Worm (Caenorhabditis elegans) whole organism, late embryonic: ENCODE measurements around the gene F49H6.17.

Source experiments
- C38D4.7 ChIP-seq: fragments of 200-800 bp; sonication (Bioruptor generic); optimal IDR thresholded peaks from 2 replicates; lab custom pipeline; 2018; ENCODE audit warnings: mild to moderate bottlenecking, missing genetic modification characterization, moderate library complexity, missing compliant biosample characterization
- F13H6.1 ChIP-seq: sonication (generic microtip); optimal IDR thresholded peaks from 2 replicates; lab custom pipeline; 2016; ENCODE audit warnings: missing genetic modification characterization, missing compliant biosample characterization
- K02D7.2 ChIP-seq: sonication (generic microtip); optimal IDR thresholded peaks from 2 replicates; lab custom pipeline; 2017; ENCODE audit warnings: mild to moderate bottlenecking, missing genetic modification characterization, missing compliant biosample characterization
- K09A11.1 ChIP-seq: sonication (generic microtip); optimal IDR thresholded peaks from 2 replicates; lab custom pipeline; 2017; ENCODE audit warnings: antibody characterized with exemption, mild to moderate bottlenecking, missing genetic modification characterization, missing compliant biosample characterization; ENCODE audit not compliant: insufficient read depth
- Y22D7AL.16 ChIP-seq: sonication (generic microtip); optimal IDR thresholded peaks from 2 replicates; lab custom pipeline; 2016; ENCODE audit warnings: missing genetic modification characterization, missing compliant biosample characterization
- ama-1 ChIP-seq: fragments of 150-350 bp; optimal IDR thresholded peaks from 2 replicates; lab custom pipeline; 2014
- ceh-18 ChIP-seq: sonication (generic microtip); optimal IDR thresholded peaks from 2 replicates; lab custom pipeline; 2016; ENCODE audit warnings: missing genetic modification characterization, missing compliant biosample characterization
- ceh-2 ChIP-seq: sonication (generic microtip); optimal IDR thresholded peaks from 2 replicates; lab custom pipeline; 2016; ENCODE audit warnings: missing genotype, missing genetic modification characterization, missing compliant biosample characterization
- ceh-22 ChIP-seq: sonication (generic microtip); optimal IDR thresholded peaks from 2 replicates; lab custom pipeline; 2017; ENCODE audit warnings: missing biosample characterization, missing genetic modification characterization
- ceh-31 ChIP-seq: sonication (generic microtip); optimal IDR thresholded peaks from 2 replicates; lab custom pipeline; 2016; ENCODE audit warnings: missing genetic modification characterization, missing compliant biosample characterization
- ceh-45 ChIP-seq: fragments of 200-800 bp; sonication (Bioruptor generic); IDR thresholded peaks from 2 replicates; pipeline ENCODE4 v1.3.6; 2022; ENCODE audit warnings: missing genetic modification reagents, missing genetic modification characterization, missing compliant biosample characterization
- ceh-48 ChIP-seq: sonication (generic microtip); optimal IDR thresholded peaks from 2 replicates; lab custom pipeline; 2016; ENCODE audit warnings: missing genetic modification characterization, inconsistent platforms, missing compliant biosample characterization
- ceh-6 ChIP-seq: fragments of 200-800 bp; sonication (Bioruptor generic); optimal IDR thresholded peaks from 2 replicates; lab custom pipeline; 2018; ENCODE audit warnings: mild to moderate bottlenecking, missing genetic modification characterization, missing compliant biosample characterization
- ceh-9 ChIP-seq: sonication (generic microtip); optimal IDR thresholded peaks from 2 replicates; lab custom pipeline; 2016; ENCODE audit warnings: mild to moderate bottlenecking, missing genetic modification characterization, inconsistent platforms, missing compliant biosample characterization
- che-1 ChIP-seq: sonication (generic microtip); optimal IDR thresholded peaks from 2 replicates; lab custom pipeline; 2016; ENCODE audit warnings: mild to moderate bottlenecking, missing genetic modification characterization, missing compliant biosample characterization
- dve-1 ChIP-seq: sonication (generic microtip); optimal IDR thresholded peaks from 2 replicates; lab custom pipeline; 2017; ENCODE audit warnings: antibody characterized with exemption, mild to moderate bottlenecking, missing genetic modification characterization, missing compliant biosample characterization
- ets-4 ChIP-seq: sonication (generic microtip); optimal IDR thresholded peaks from 2 replicates; lab custom pipeline; 2016; ENCODE audit warnings: missing genetic modification characterization, missing compliant biosample characterization
- eyg-1 ChIP-seq: sonication (generic microtip); optimal IDR thresholded peaks from 2 replicates; lab custom pipeline; 2016; ENCODE audit warnings: missing genotype, missing genetic modification characterization, missing compliant biosample characterization
- fax-1 ChIP-seq: sonication (generic microtip); optimal IDR thresholded peaks from 2 replicates; lab custom pipeline; 2016; ENCODE audit warnings: missing genotype, missing genetic modification characterization, missing compliant biosample characterization
- gmeb-2 ChIP-seq: sonication (generic microtip); optimal IDR thresholded peaks from 2 replicates; lab custom pipeline; 2016; ENCODE audit warnings: missing genetic modification characterization, inconsistent platforms, missing compliant biosample characterization
- lim-6 ChIP-seq: sonication (generic microtip); optimal IDR thresholded peaks from 2 replicates; lab custom pipeline; 2016; ENCODE audit warnings: missing genetic modification characterization, missing compliant biosample characterization
- madf-2 ChIP-seq: sonication (generic microtip); optimal IDR thresholded peaks from 2 replicates; lab custom pipeline; 2017; ENCODE audit warnings: missing genetic modification characterization, missing compliant biosample characterization
- mec-3 ChIP-seq: sonication (generic microtip); optimal IDR thresholded peaks from 2 replicates; lab custom pipeline; 2016; ENCODE audit warnings: borderline replicate concordance, missing genetic modification characterization, missing compliant biosample characterization
- nhr-11 ChIP-seq: fragments of 150-350 bp; optimal IDR thresholded peaks from 2 replicates; lab custom pipeline; 2014; ENCODE audit warnings: missing biosample characterization, missing genetic modification characterization
- npax-4 ChIP-seq: sonication (generic microtip); optimal IDR thresholded peaks from 2 replicates; lab custom pipeline; 2016; ENCODE audit warnings: missing genetic modification characterization, missing compliant biosample characterization
- pax-1 ChIP-seq: fragments of 150-350 bp; optimal IDR thresholded peaks from 2 replicates; lab custom pipeline; 2014; ENCODE audit warnings: missing biosample characterization, missing genetic modification characterization
- pha-4 ChIP-seq: fragments of 150-350 bp; optimal IDR thresholded peaks from 2 replicates; lab custom pipeline; 2018; ENCODE audit warnings: missing biosample characterization, missing genetic modification reagents, missing genetic modification characterization
- pqm-1 ChIP-seq: sonication (generic microtip); optimal IDR thresholded peaks from 2 replicates; lab custom pipeline; 2016; ENCODE audit warnings: missing genetic modification characterization, missing compliant biosample characterization
- pros-1 ChIP-seq: fragments of 150-350 bp; optimal IDR thresholded peaks from 2 replicates; lab custom pipeline; 2014; ENCODE audit warnings: missing biosample characterization, missing genetic modification reagents, missing genetic modification characterization
- rnt-1 ChIP-seq: sonication (generic microtip); optimal IDR thresholded peaks from 2 replicates; lab custom pipeline; 2016; ENCODE audit warnings: missing genetic modification characterization, missing compliant biosample characterization
- tbx-2 ChIP-seq: sonication (generic microtip); optimal IDR thresholded peaks from 2 replicates; lab custom pipeline; 2016; ENCODE audit warnings: missing genetic modification characterization, missing compliant biosample characterization
- tbx-7 ChIP-seq: sonication (generic microtip); optimal IDR thresholded peaks from 2 replicates; lab custom pipeline; 2016; ENCODE audit warnings: missing genotype, missing genetic modification characterization, missing compliant biosample characterization
- unc-3 ChIP-seq, 2 experiments: fragments of 200-800 bp in 1 of 2; sonication (Bioruptor generic) in 1 of 2; sonication (generic microtip) in 1 of 2; conservative IDR thresholded peaks in 1 of 2; optimal IDR thresholded peaks in 1 of 2; 2 replicates each; pipeline versions ENCODE4 v1.3.6 to Lab custom; 2016 to 2022; ENCODE audit warnings: missing compliant biosample characterization in 2 of 2, missing genetic modification characterization in 2 of 2, missing genetic modification reagents in 1 of 2
- unc-42 ChIP-seq: sonication (generic microtip); optimal IDR thresholded peaks from 2 replicates; lab custom pipeline; 2016; ENCODE audit warnings: missing genotype, missing genetic modification characterization, missing compliant biosample characterization
- unc-55 ChIP-seq: sonication (generic microtip); optimal IDR thresholded peaks from 2 replicates; lab custom pipeline; 2017; ENCODE audit warnings: missing biosample characterization, missing genetic modification reagents, missing genetic modification characterization
- zip-5 ChIP-seq: sonication (generic microtip); optimal IDR thresholded peaks from 2 replicates; lab custom pipeline; 2016; ENCODE audit warnings: missing genetic modification characterization, missing compliant biosample characterization
- ztf-16 ChIP-seq: sonication (generic microtip); optimal IDR thresholded peaks from 2 replicates; lab custom pipeline; 2017; ENCODE audit warnings: missing genetic modification characterization, missing compliant biosample characterization

The F49H6.17 gene

DNA sequence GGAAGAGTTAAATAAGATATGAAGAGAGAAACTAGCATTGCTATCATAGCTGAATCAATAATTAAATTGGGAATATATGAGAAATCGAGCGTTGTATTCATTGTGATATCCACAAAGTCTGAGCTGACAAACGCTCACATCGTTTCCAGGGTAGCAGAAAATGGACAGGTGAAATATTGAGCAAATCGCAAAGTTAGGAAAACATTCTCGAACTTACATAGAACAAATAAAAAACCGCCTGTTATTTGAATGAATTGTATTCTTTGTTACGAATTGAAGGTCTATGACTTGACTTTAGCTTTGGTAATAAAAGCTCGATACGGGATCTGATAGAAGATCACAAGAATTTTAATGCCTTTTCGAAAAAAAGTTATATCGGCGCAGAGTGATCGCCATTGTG is 16.1 kb downstream of the F49H6.17 start, which contains the start of gene srz-94:
Gene srz-94 (minus strand): TSS at position 101 of the 400 bp plus-strand sequence.
- no peak for TF ChIP-seq zip-5
- TF ChIP-seq pax-1, result no peak
- no peak for TF ChIP-seq npax-4 (tag; lab: Kevin White, UChicago)
- TF ChIP-seq ceh-48 (tag; lab: Kevin White, UChicago), result no peak
- TF ChIP-seq rnt-1 (tag; lab: Kevin White, UChicago), result no peak
- TF ChIP-seq ceh-6, result no peak
- no peak for TF ChIP-seq eyg-1 (tag; lab: Kevin White, UChicago)
- no peak for TF ChIP-seq pros-1
- no peak for TF ChIP-seq tbx-7
- TF ChIP-seq madf-2 (tag; lab: Kevin White, UChicago), result no peak

DNA sequence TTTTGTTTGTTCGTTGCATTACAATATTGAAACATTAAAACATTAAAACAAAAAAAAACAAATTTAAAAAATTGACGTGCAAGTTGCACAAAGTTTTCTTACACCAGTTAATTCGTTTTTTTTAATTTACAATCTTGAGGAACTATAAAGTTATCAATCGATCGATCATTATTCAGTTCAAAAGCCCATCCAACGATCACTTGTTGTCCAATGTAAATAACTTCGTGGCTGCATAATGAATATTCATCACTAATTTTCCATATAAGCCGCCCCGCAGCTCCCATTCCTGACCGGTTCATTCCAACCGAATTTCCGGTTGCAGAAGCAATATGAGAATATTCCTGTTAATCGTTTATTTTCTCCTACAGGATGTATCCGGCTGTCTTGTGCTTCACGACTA is 22.5 kb downstream of the F49H6.17 start, which contains the start of gene hpo-33:
Gene hpo-33 (plus strand): TSS at position 301 of the 400 bp plus-strand sequence.
- TF ChIP-seq ceh-31 (tag; lab: Kevin White, UChicago), result no peak
- TF ChIP-seq ceh-2 (tag; lab: Kevin White, UChicago), result no peak
- no peak for TF ChIP-seq gmeb-2
- TF ChIP-seq pros-1, result no peak
- no peak for TF ChIP-seq ceh-18
- no peak for TF ChIP-seq K09A11.1 (tag; lab: Kevin White, UChicago)
- no peak for TF ChIP-seq ceh-9 (tag; lab: Kevin White, UChicago)
- no peak for TF ChIP-seq C38D4.7 (GFP tag; lab: Kevin White, UChicago)
- no peak for TF ChIP-seq ztf-16 (tag; lab: Kevin White, UChicago)
- TF ChIP-seq unc-42, result no peak
- no peak for TF ChIP-seq ceh-6
- no peak for TF ChIP-seq F13H6.1 (tag; lab: Kevin White, UChicago)
- no peak for TF ChIP-seq pqm-1 (tag; lab: Kevin White, UChicago)

DNA sequence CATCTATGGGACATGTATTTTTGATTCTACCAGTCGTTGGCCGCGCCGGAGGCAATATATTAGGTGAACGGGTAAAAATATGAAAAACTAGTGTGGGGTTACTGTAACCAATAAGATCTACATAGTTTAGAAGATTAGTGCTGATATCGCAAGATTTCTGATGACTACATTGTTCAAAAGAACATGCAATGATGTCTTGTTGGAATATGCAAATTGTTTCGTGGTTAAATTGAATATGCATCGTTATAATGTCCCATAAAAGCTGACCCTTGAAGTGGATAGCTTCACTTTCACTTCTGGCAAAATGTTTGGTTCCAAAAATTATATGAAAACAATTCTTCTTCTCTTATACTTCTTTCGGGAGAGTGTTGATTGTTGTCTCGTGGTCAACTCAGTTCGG is 24.7 kb downstream of the F49H6.17 start, which contains the start of gene F28B1.2:
Gene F28B1.2 (plus strand): TSS at position 301 of the 400 bp plus-strand sequence.
- TF ChIP-seq ceh-6 (no peak), fax-1 (tag; lab: Kevin White, UChicago) (no peak), mec-3 (tag; lab: Kevin White, UChicago) (no peak), ceh-9 (tag; lab: Kevin White, UChicago) (no peak), Y22D7AL.16 (tag; lab: Kevin White, UChicago) (no peak), pros-1 (no peak), C38D4.7 (GFP tag; lab: Kevin White, UChicago) (no peak), tbx-7 (no peak)

DNA sequence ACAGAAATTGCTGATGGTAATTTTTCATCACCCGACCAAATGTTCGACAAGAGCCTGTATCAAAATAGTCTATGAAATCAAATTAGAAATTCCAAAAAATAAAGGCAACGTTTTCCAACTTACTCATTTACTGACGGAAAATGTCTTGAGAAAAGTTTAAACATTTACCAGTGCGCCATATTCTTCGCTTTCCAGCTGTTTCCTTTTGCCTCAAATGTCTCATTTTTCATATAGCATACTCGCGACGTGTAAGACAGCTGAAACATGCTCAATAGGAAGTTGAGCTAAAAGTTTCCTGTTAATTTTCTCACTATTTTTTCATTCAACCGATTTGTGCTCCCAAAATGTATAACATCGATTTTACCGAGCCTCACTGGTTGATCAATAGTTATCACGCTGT is 40.2 kb downstream of the F49H6.17 start, which contains the start of gene sri-66:
Gene sri-66 (plus strand): TSS at position 301 of the 400 bp plus-strand sequence.
- TF ChIP-seq ets-4 (tag; lab: Kevin White, UChicago) (no peak), pha-4 (no peak), unc-55 (GFP tag; lab: Kevin White, UChicago) (no peak), K02D7.2 (tag; lab: Kevin White, UChicago) (no peak), che-1 (tag; lab: Kevin White, UChicago) (no peak), nhr-11 (tag; lab: Kevin White, UChicago) (no peak), zip-5 (no peak), unc-3 (GFP tag; conservative IDR thresholded peaks at IDR 0.05; lab: Robert Waterston, UW) (no peak), unc-3 (tag; optimal IDR thresholded peaks at IDR 0.05; lab: Kevin White, UChicago) (no peak), rnt-1 (tag; lab: Kevin White, UChicago) (no peak), ceh-45 (GFP tag; lab: Robert Waterston, UW) (no peak), gmeb-2 (no peak), npax-4 (tag; lab: Kevin White, UChicago) (no peak), ceh-22 (tag; lab: Kevin White, UChicago) (no peak), ama-1 (no peak), dve-1 (tag; lab: Kevin White, UChicago) (no peak), ceh-6 (no peak), tbx-2 (tag; lab: Kevin White, UChicago) (no peak), lim-6 (tag; lab: Kevin White, UChicago) (no peak)
